Worm (Caenorhabditis elegans): ENCODE results near the gene bath-15.

- TF ChIP-seq flt-1 (GFP tag; IDR thresholded peaks at IDR 0.05) (no peak), med-1 (GFP tag; optimal IDR thresholded peaks at IDR 0.05; ENCODE audit: insufficient read depth) (no peak), cog-1 (tag; optimal IDR thresholded peaks at IDR 0.05) (no peak), T22C8.4 (GFP tag; IDR thresholded peaks at IDR 0.05) (no peak), klf-2 (GFP tag; conservative IDR thresholded peaks at IDR 0.05) (no peak), ztf-29 (GFP tag; IDR thresholded peaks at IDR 0.05) (no peak), ref-1 (GFP tag; conservative IDR thresholded peaks at IDR 0.05) (no peak), tab-1 (GFP tag; IDR thresholded peaks at IDR 0.05) (no peak), ztf-23 (GFP tag; IDR thresholded peaks at IDR 0.05) (no peak)
These were observed 39.2 kb upstream of the bath-15 start for ce11 chrIII:7815056-7815366.

Measured in whole organism, midembryonic.